Worm (Caenorhabditis elegans): Measurements from ENCODE around the gene Y57A10A.5.
"Not testable (repeated sequence)": the region's sequence is repeated elsewhere in the genome, so short reads cannot be mapped to it uniquely, and the experiment has no call there.

Gene Y57A10A.5

DNA sequence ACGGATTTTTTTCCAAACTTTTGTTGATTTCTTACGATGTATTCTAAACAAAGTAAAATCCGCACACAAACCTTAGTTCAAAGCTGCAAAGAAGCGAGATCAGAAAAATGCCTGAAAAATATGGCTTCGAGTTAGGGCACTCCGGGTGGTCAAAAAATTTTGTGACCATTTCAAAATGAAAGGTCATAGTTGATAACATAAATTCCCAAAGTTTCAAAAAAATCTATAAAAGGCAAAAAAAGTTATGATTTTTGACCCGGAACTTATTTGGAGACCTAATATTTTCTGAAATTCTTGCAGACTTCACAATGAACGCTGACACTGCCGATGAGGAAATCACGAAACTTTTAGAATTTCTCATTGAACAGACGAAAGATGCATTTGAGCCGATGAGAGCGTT is 10.3 kb downstream of the Y57A10A.5 start, which contains the start of gene Y57A10A.8:
TSS of gene Y57A10A.8 (plus strand) at position 301 of the 400 bp plus-strand sequence.
- TF ChIP-seq ceh-14 (tag; optimal IDR thresholded peaks at IDR 0.05); dve-1 (tag; optimal IDR thresholded peaks at IDR 0.05); ceh-19 (GFP tag; optimal IDR thresholded peaks at IDR 0.05): not testable (repeated sequence)

- no peak for TF ChIP-seq C08G9.2 (tag; optimal IDR thresholded peaks at IDR 0.05)
- peak; percentile 99 for TF ChIP-seq dve-1 (tag; optimal IDR thresholded peaks at IDR 0.05)
Observed at ce11 chrII:12169487-12170128, 15.3 kb downstream of the Y57A10A.5 start.

ce11 chrII:12172273-12172672 is 18.0 kb downstream of the Y57A10A.5 start, which contains the start of gene rol-1:
Gene rol-1, plus strand, starts transcription at chrII:12172573.
- no peak for TF ChIP-seq ceh-48 (tag; optimal IDR thresholded peaks at IDR 0.05)
- TF ChIP-seq ets-4 (tag; optimal IDR thresholded peaks at IDR 0.05), result no peak
- TF ChIP-seq ceh-45 (GFP tag; IDR thresholded peaks at IDR 0.05), result no peak
- no peak for TF ChIP-seq odd-2 (tag; optimal IDR thresholded peaks at IDR 0.05)
- TF ChIP-seq dve-1 (tag; optimal IDR thresholded peaks at IDR 0.05), result no peak

- TF ChIP-seq pha-2 (tag; optimal IDR thresholded peaks at IDR 0.05) (no peak), lim-6 (tag; optimal IDR thresholded peaks at IDR 0.05) (peak; percentile 10), fkh-6 (tag; optimal IDR thresholded peaks at IDR 0.05) (peak; percentile 14), gmeb-2 (tag; optimal IDR thresholded peaks at IDR 0.05) (no peak), hlh-30 (tag; optimal IDR thresholded peaks at IDR 0.05; ENCODE audit: insufficient read depth) (no peak), hlh-13 (GFP tag; optimal IDR thresholded peaks at IDR 0.05) (no peak), ceh-45 (GFP tag; IDR thresholded peaks at IDR 0.05) (0 out of 2 replicates have a peak, but pooled peaks have one; percentile 10), ceh-19 (GFP tag; optimal IDR thresholded peaks at IDR 0.05) (no peak), T23F11.4 (GFP tag; optimal IDR thresholded peaks at IDR 0.05) (no peak), K09A11.1 (tag; optimal IDR thresholded peaks at IDR 0.05; ENCODE audit: insufficient read depth) (no peak), C08G9.2 (tag; optimal IDR thresholded peaks at IDR 0.05) (peak; percentile 35), ceh-9 (tag; optimal IDR thresholded peaks at IDR 0.05) (no peak), ztf-16 (tag; optimal IDR thresholded peaks at IDR 0.05) (no peak), npax-4 (tag; optimal IDR thresholded peaks at IDR 0.05) (no peak), unc-55 (GFP tag; optimal IDR thresholded peaks at IDR 0.05) (no peak), pat-9 (tag; optimal IDR thresholded peaks at IDR 0.05) (no peak), elt-4 (tag; optimal IDR thresholded peaks at IDR 0.05) (peak; percentile 14), rnt-1 (tag; optimal IDR thresholded peaks at IDR 0.05) (no peak), ceh-6 (GFP tag; optimal IDR thresholded peaks at IDR 0.05) (no peak), sox-2 (GFP tag; IDR thresholded peaks at IDR 0.05) (no peak)
Observed at ce11 chrII:12175398-12175797, 21.1 kb downstream of the Y57A10A.5 start.

ce11 chrII:12176521-12176920 is 22.2 kb downstream of the Y57A10A.5 start:
- TF ChIP-seq ceh-22 (tag; optimal IDR thresholded peaks at IDR 0.05), result no peak
- TF ChIP-seq elt-2 (tag; optimal IDR thresholded peaks at IDR 0.05), result no peak
- no peak for TF ChIP-seq ceh-45 (GFP tag; IDR thresholded peaks at IDR 0.05)
- peak; percentile 62 for TF ChIP-seq ceh-48 (tag; optimal IDR thresholded peaks at IDR 0.05)

DNA sequence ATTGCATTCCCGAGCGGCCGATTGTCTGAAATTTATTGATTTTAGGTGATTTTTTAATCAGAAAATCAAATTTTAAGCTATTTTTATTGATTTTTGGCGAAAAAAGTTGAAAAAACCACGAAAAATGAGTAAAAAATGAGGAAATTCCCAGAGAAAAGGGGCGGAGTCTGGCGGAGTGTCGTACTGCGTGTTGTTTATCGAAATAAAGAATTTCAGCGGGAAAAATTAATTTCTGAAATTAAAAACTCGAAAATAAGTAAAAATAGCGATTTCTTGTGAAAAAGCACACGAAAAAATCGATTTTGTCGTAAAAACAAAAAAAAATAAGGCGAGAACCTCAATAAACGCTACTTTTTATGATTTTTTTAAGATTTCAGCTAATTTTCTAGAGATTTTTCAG is 30.6 kb downstream of the Y57A10A.5 start, which contains the start of gene Y57A10A.13:
TSS of gene Y57A10A.13 (minus strand) at position 46 of the 400 bp plus-strand sequence.
- TF ChIP-seq elt-4 (tag; optimal IDR thresholded peaks at IDR 0.05) (no peak), ceh-6 (GFP tag; optimal IDR thresholded peaks at IDR 0.05) (no peak), syd-9 (tag; optimal IDR thresholded peaks at IDR 0.05) (no peak), rnt-1 (tag; optimal IDR thresholded peaks at IDR 0.05) (no peak), nfya-1 (tag; optimal IDR thresholded peaks at IDR 0.05) (no peak), pha-4 (tag; optimal IDR thresholded peaks at IDR 0.05) (no peak), dmd-4 (tag; optimal IDR thresholded peaks at IDR 0.05; ENCODE audit: borderline replicate concordance) (no peak), fax-1 (tag; optimal IDR thresholded peaks at IDR 0.05) (no peak), hlh-13 (GFP tag; optimal IDR thresholded peaks at IDR 0.05) (no peak)
